Fruit fly (Drosophila melanogaster) whole organism: ENCODE data around the gene Ugt36A1.

Source experiments
- CG8478 ChIP-seq: fragments of >200 bp; optimal IDR thresholded peaks from 2 replicates; lab custom pipeline; 2018; ENCODE audit warnings: inconsistent platforms
- Dll ChIP-seq: fragments of >200 bp; optimal IDR thresholded peaks from 2 replicates; lab custom pipeline; 2017
- EcR ChIP-seq, 2 experiments: fragments of >200 bp; optimal IDR thresholded peaks; 2 replicates each; lab custom pipeline; 2017; ENCODE audit warnings: missing biosample characterization in 2 of 2, missing genetic modification characterization in 2 of 2, missing genetic modification reagents in 2 of 2
- pan ChIP-seq: fragments of >200 bp; optimal IDR thresholded peaks from 2 replicates; lab custom pipeline; 2017
- psq ChIP-seq: fragments of >200 bp; optimal IDR thresholded peaks from 2 replicates; lab custom pipeline; 2017
- usp ChIP-seq: fragments of >200 bp; optimal IDR thresholded peaks from 2 replicates; lab custom pipeline; 2017; ENCODE audit warnings: missing biosample characterization, missing genetic modification characterization, mixed read lengths

DNA sequence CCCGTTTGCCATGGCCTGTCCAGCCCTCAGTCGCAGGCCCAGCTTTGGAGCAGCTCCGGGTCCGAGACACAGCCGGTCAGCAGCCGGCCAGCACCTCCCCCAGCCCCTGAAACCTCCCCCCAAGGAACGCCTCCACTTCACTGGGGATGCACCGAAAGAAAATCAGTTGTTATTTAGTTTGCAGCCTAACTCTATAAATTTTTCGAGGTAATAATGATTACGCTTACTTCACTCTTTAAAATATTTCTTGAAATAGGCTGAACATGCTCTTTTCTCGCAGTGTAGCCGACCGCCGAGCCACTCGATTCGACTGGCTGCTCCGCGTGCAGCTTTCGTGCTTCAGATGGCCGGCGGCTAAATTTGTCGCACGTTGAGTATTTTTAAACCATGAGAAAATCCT lies 21.8 kb upstream of the Ugt36A1 start:
- TF ChIP-seq psq (lab: Kevin White, UChicago) (no peak), usp (GFP tag; lab: Kevin White, UChicago) (no peak), CG8478 (lab: Kevin White, UChicago) (no peak), Dll (lab: Kevin White, UChicago) (no peak), pan (lab: Kevin White, UChicago) (no peak), EcR (GFP tag; optimal IDR thresholded peaks at IDR 0.05; lab: Kevin White, UChicago) (no peak)
